Fruit fly (Drosophila melanogaster) whole organism, embryonic: ENCODE measurements around the gene CG33784.

Experiments used
- Antp ChIP-seq: fragments of 200-800 bp; sonication (Bioruptor generic); optimal IDR thresholded peaks from 3 replicates; lab custom pipeline; 2016; ENCODE audit warnings: missing biosample characterization, missing genetic modification characterization
- BtbVII ChIP-seq: fragments of 200-800 bp; sonication (Bioruptor generic); optimal IDR thresholded peaks from 3 replicates; lab custom pipeline; 2017; ENCODE audit warnings: missing biosample characterization, mild to moderate bottlenecking, missing genetic modification characterization
- CG10366 ChIP-seq: fragments of 200-800 bp; sonication (Bioruptor generic); IDR thresholded peaks from 2 replicates; pipeline ENCODE4 v1.3.6; 2022; ENCODE audit warnings: missing biosample characterization, missing genetic modification characterization
- CG11456 ChIP-seq: fragments of 200-800 bp; sonication (Bioruptor generic); IDR thresholded peaks from 3 replicates; pipeline ENCODE4 v1.3.6; 2022; ENCODE audit warnings: missing biosample characterization, missing genetic modification characterization
- CG11695 ChIP-seq: fragments of 200-800 bp; sonication (Bioruptor generic); IDR thresholded peaks from 3 replicates; pipeline ENCODE4 v1.3.6; 2022; ENCODE audit warnings: missing biosample characterization, missing genetic modification characterization
- CG12071 ChIP-seq: fragments of 200-800 bp; sonication (Bioruptor generic); optimal IDR thresholded peaks from 3 replicates; lab custom pipeline; 2018; ENCODE audit warnings: missing biosample characterization, mild to moderate bottlenecking, missing genetic modification characterization
- CG12659 ChIP-seq: fragments of 200-800 bp; sonication (Bioruptor generic); optimal IDR thresholded peaks from 3 replicates; lab custom pipeline; 2017; ENCODE audit warnings: mild to moderate bottlenecking, missing biosample characterization, missing genetic modification reagents, missing genetic modification characterization
- CG14014 ChIP-seq: fragments of 200-800 bp; sonication (Bioruptor generic); IDR thresholded peaks from 2 replicates; pipeline ENCODE4 v1.3.6; 2022; ENCODE audit warnings: missing biosample characterization, missing genetic modification characterization
- CG16863 ChIP-seq: fragments of 200-800 bp; sonication (Bioruptor generic); optimal IDR thresholded peaks from 3 replicates; lab custom pipeline; 2016; ENCODE audit warnings: missing biosample characterization, missing genetic modification characterization
- CG17385 ChIP-seq: fragments of 200-800 bp; sonication (Bioruptor generic); optimal IDR thresholded peaks from 3 replicates; lab custom pipeline; 2018; ENCODE audit warnings: missing biosample characterization, mild to moderate bottlenecking, missing genetic modification characterization
- CG1792 ChIP-seq: fragments of 200-800 bp; sonication (Bioruptor generic); optimal IDR thresholded peaks from 2 replicates; lab custom pipeline; 2016; ENCODE audit warnings: missing biosample characterization, missing genetic modification characterization
- CG18599 ChIP-seq: fragments of 200-800 bp; sonication (Bioruptor generic); optimal IDR thresholded peaks from 3 replicates; lab custom pipeline; 2017; ENCODE audit warnings: missing biosample characterization, missing genetic modification characterization, mild to moderate bottlenecking, moderate library complexity, missing genetic modification reagents
- CG2120 ChIP-seq: fragments of 200-800 bp; sonication (Bioruptor generic); optimal IDR thresholded peaks from 3 replicates; lab custom pipeline; 2016; ENCODE audit warnings: missing biosample characterization, missing genetic modification characterization
- CG30403 ChIP-seq: fragments of 200-800 bp; sonication (Bioruptor generic); optimal IDR thresholded peaks from 3 replicates; lab custom pipeline; 2016; ENCODE audit warnings: missing biosample characterization, missing genetic modification characterization
- CG33557 ChIP-seq: fragments of 200-800 bp; sonication (Bioruptor generic); optimal IDR thresholded peaks from 2 replicates; lab custom pipeline; 2019; ENCODE audit warnings: missing biosample characterization, mild to moderate bottlenecking, missing genetic modification characterization, moderate library complexity
- CG3847 ChIP-seq: fragments of 200-800 bp; sonication (Bioruptor generic); IDR thresholded peaks from 2 replicates; pipeline ENCODE4 v1.3.6; 2022; ENCODE audit warnings: missing biosample characterization, missing genetic modification characterization
- CG6272 ChIP-seq: fragments of 200-800 bp; sonication (Bioruptor generic); IDR thresholded peaks from 2 replicates; pipeline ENCODE4 v1.3.6; 2022; ENCODE audit warnings: missing biosample characterization, missing genetic modification characterization
- CG9215 ChIP-seq: fragments of 200-800 bp; sonication (Bioruptor generic); IDR thresholded peaks from 2 replicates; pipeline ENCODE4 v1.3.6; 2022; ENCODE audit warnings: missing biosample characterization, missing genetic modification characterization
- CrebB ChIP-seq: fragments of 200-800 bp; sonication (Bioruptor generic); optimal IDR thresholded peaks from 3 replicates; lab custom pipeline; 2018; ENCODE audit warnings: missing biosample characterization, mild to moderate bottlenecking, missing genetic modification characterization
- D19B ChIP-seq: fragments of 200-800 bp; sonication (Bioruptor generic); optimal IDR thresholded peaks from 2 replicates; lab custom pipeline; 2017; ENCODE audit warnings: missing biosample characterization, mild to moderate bottlenecking, missing genetic modification characterization
- Dad ChIP-seq: fragments of 200-800 bp; sonication (Bioruptor generic); optimal IDR thresholded peaks from 3 replicates; lab custom pipeline; 2016; ENCODE audit warnings: missing biosample characterization, missing genetic modification characterization
- Dek ChIP-seq: fragments of 200-800 bp; sonication (Bioruptor generic); optimal IDR thresholded peaks from 3 replicates; lab custom pipeline; 2019; ENCODE audit warnings: missing biosample characterization, mild to moderate bottlenecking, missing genetic modification characterization, moderate library complexity
- ERR ChIP-seq: fragments of 200-800 bp; sonication (Bioruptor generic); optimal IDR thresholded peaks from 2 replicates; lab custom pipeline; 2016; ENCODE audit warnings: missing biosample characterization, missing genetic modification characterization
- Hand ChIP-seq: fragments of 200-800 bp; sonication (Bioruptor generic); optimal IDR thresholded peaks from 2 replicates; lab custom pipeline; 2017; ENCODE audit warnings: mild to moderate bottlenecking, missing biosample characterization, missing genetic modification reagents, missing genetic modification characterization
- Hsf ChIP-seq: fragments of 200-800 bp; sonication (Bioruptor generic); optimal IDR thresholded peaks from 3 replicates; lab custom pipeline; 2016; ENCODE audit warnings: missing biosample characterization, missing genetic modification characterization
- Med ChIP-seq: fragments of 200-800 bp; sonication (Bioruptor generic); peaks from one replicate; lab custom pipeline; 2016; ENCODE audit warnings: missing biosample characterization, missing genetic modification characterization, mild to moderate bottlenecking, inconsistent platforms, moderate library complexity
- Mrtf ChIP-seq: fragments of 200-800 bp; sonication (Bioruptor generic); IDR thresholded peaks from 3 replicates; pipeline ENCODE4 v1.3.6; 2022; ENCODE audit warnings: missing biosample characterization, missing genetic modification characterization
- Myb ChIP-seq: fragments of 200-800 bp; sonication (Bioruptor generic); optimal IDR thresholded peaks from 2 replicates; lab custom pipeline; 2016; ENCODE audit warnings: missing biosample characterization, missing genetic modification characterization
- NFAT ChIP-seq: fragments of 200-800 bp; sonication (Bioruptor generic); IDR thresholded peaks from 2 replicates; pipeline ENCODE4 v1.3.6; 2022; ENCODE audit warnings: missing biosample characterization, missing genetic modification characterization
- NfI ChIP-seq: fragments of 200-800 bp; sonication (Bioruptor generic); optimal IDR thresholded peaks from 3 replicates; lab custom pipeline; 2018; ENCODE audit warnings: missing biosample characterization, mild to moderate bottlenecking, missing genetic modification characterization, moderate library complexity
- Optix ChIP-seq: fragments of 200-800 bp; sonication (Bioruptor generic); IDR thresholded peaks from 3 replicates; pipeline ENCODE4 v1.3.6; 2022; ENCODE audit warnings: missing biosample characterization, missing genetic modification characterization
- YL-1 ChIP-seq: fragments of 200-800 bp; sonication (Bioruptor generic); optimal IDR thresholded peaks from 3 replicates; lab custom pipeline; 2017; ENCODE audit warnings: missing biosample characterization, mild to moderate bottlenecking, missing genetic modification characterization
- bcd ChIP-seq: fragments of 200-800 bp; sonication (Bioruptor generic); optimal IDR thresholded peaks from 2 replicates; lab custom pipeline; 2017; ENCODE audit warnings: missing biosample characterization, mild to moderate bottlenecking, missing genetic modification characterization
- cwo ChIP-seq: fragments of 200-800 bp; sonication (Bioruptor generic); optimal IDR thresholded peaks from 3 replicates; lab custom pipeline; 2017; ENCODE audit warnings: missing biosample characterization, missing genetic modification characterization, mild to moderate bottlenecking, moderate library complexity, missing genetic modification reagents
- dimm ChIP-seq: fragments of 200-800 bp; sonication (Bioruptor generic); IDR thresholded peaks from 2 replicates; pipeline ENCODE4 v1.3.6; 2022; ENCODE audit warnings: missing biosample characterization, missing genetic modification characterization
- jing ChIP-seq: fragments of 200-800 bp; sonication (Bioruptor generic); optimal IDR thresholded peaks from 2 replicates; lab custom pipeline; 2018; ENCODE audit warnings: missing biosample characterization, mild to moderate bottlenecking, missing genetic modification characterization
- jumu ChIP-seq: fragments of 200-800 bp; sonication (Bioruptor generic); optimal IDR thresholded peaks from 3 replicates; lab custom pipeline; 2016; ENCODE audit warnings: missing biosample characterization, missing genetic modification characterization
- knrl ChIP-seq: fragments of 200-800 bp; sonication (Bioruptor generic); IDR thresholded peaks from 3 replicates; pipeline ENCODE4 v1.3.6; 2022; ENCODE audit warnings: missing biosample characterization, missing genetic modification characterization; ENCODE audit not compliant: partially characterized antibody
- otp ChIP-seq: fragments of 200-800 bp; sonication (Bioruptor generic); IDR thresholded peaks from 3 replicates; pipeline ENCODE4, ENCODE4 v1.3.6; 2022; ENCODE audit warnings: missing biosample characterization, missing genetic modification characterization
- pan ChIP-seq, 4 experiments: fragments of >200 bp in 3 of 4; fragments of 200-800 bp in 1 of 4; sonication (Bioruptor generic) in 1 of 4; optimal IDR thresholded peaks in 3 of 4; IDR thresholded peaks in 1 of 4; 2 replicates each; pipeline versions ENCODE4 v1.3.6 to Lab custom; 2017 to 2022; ENCODE audit warnings: missing biosample characterization in 2 of 4, missing genetic modification characterization in 2 of 4, mixed read lengths in 1 of 4
- pb ChIP-seq: fragments of 200-800 bp; sonication (Bioruptor generic); optimal IDR thresholded peaks from 3 replicates; lab custom pipeline; 2016; ENCODE audit warnings: missing biosample characterization, missing genetic modification characterization
- pnt ChIP-seq: fragments of 200-800 bp; sonication (Bioruptor generic); optimal IDR thresholded peaks from 3 replicates; lab custom pipeline; 2016; ENCODE audit warnings: missing biosample characterization, missing genetic modification characterization
- prd ChIP-seq, 3 experiments: fragments of >200 bp in 2 of 3; fragments of 200-800 bp in 1 of 3; sonication (Bioruptor generic) in 1 of 3; optimal IDR thresholded peaks in 2 of 3; IDR thresholded peaks in 1 of 3; 2 replicates in 2 of 3; 3 replicates in 1 of 3; pipeline versions ENCODE4 v1.3.6 to Lab custom; 2017 to 2022; ENCODE audit warnings: missing biosample characterization in 1 of 3, missing genetic modification characterization in 1 of 3
- repo ChIP-seq: fragments of 200-800 bp; sonication (Bioruptor generic); optimal IDR thresholded peaks from 2 replicates; lab custom pipeline; 2016; ENCODE audit warnings: missing biosample characterization, missing genetic modification characterization
- ro ChIP-seq: fragments of 200-800 bp; sonication (Bioruptor generic); IDR thresholded peaks from 2 replicates; pipeline ENCODE4 v1.3.6; 2022; ENCODE audit warnings: missing biosample characterization, missing genetic modification characterization
- run ChIP-seq: fragments of 200-800 bp; sonication (Bioruptor generic); optimal IDR thresholded peaks from 3 replicates; lab custom pipeline; 2018; ENCODE audit warnings: missing biosample characterization, mild to moderate bottlenecking, missing genetic modification characterization
- sisA ChIP-seq: fragments of 200-800 bp; sonication (Bioruptor generic); IDR thresholded peaks from 2 replicates; pipeline ENCODE4 v1.3.6; 2022; ENCODE audit warnings: missing biosample characterization, missing genetic modification characterization
- zfh2 ChIP-seq: fragments of 200-800 bp; sonication (Bioruptor generic); optimal IDR thresholded peaks from 2 replicates; lab custom pipeline; 2016; ENCODE audit warnings: missing biosample characterization, missing genetic modification characterization

Gene CG33784

dm6 chr3R:10024032-10024712 lies 43.5 kb upstream of the CG33784 start (continued):
- no peak for TF ChIP-seq CrebB (tag; lab: Kevin White, UChicago)
- peak; percentile 87 for TF ChIP-seq CG18599 (GFP tag; lab: Kevin White, UChicago)
- peak; percentile 72 for TF ChIP-seq Hand (GFP tag; lab: Kevin White, UChicago)
- TF ChIP-seq pb (GFP tag; lab: Kevin White, UChicago): peak; percentile 25
- no peak for TF ChIP-seq NfI
- peak; percentile 54 for TF ChIP-seq NFAT (GFP tag; lab: Robert Waterston, UW)
- TF ChIP-seq jing (GFP tag; lab: Kevin White, UChicago): no peak
- peak; percentile 41; the same call in 1 of the 3 replicates for TF ChIP-seq CG11695 (GFP tag; lab: Robert Waterston, UW)
- peak; percentile 32 for TF ChIP-seq Antp (GFP tag; lab: Kevin White, UChicago)
- TF ChIP-seq BtbVII (GFP tag; lab: Kevin White, UChicago): peak; percentile 46
- TF ChIP-seq CG3847 (GFP tag; lab: Robert Waterston, UW): peak; percentile 39; the same call in 1 of the 2 replicates
- TF ChIP-seq knrl (GFP tag; lab: Robert Waterston, UW): no peak
- peak; percentile 26 for TF ChIP-seq repo
- 0 out of 2 replicates have a peak, but pooled peaks have one; percentile 10 for TF ChIP-seq CG10366 (GFP tag; lab: Robert Waterston, UW)
- TF ChIP-seq D19B (GFP tag; lab: Kevin White, UChicago): peak; percentile 4
- TF ChIP-seq Hsf (GFP tag; lab: Kevin White, UChicago): peak; percentile 2
- 0 out of 2 replicates have a peak, but pooled peaks have one; percentile 31 for TF ChIP-seq sisA (GFP tag; lab: Robert Waterston, UW)
- TF ChIP-seq CG2120: peak; percentile 80
- peak; percentile 34 for TF ChIP-seq CG12659 (GFP tag; lab: Kevin White, UChicago)
- no peak for TF ChIP-seq pan (optimal IDR thresholded peaks at IDR 0.05; lab: Kevin White, UChicago)
- peak in 1 of 2 experiments; percentile 54 for TF ChIP-seq pan (GFP tag; optimal IDR thresholded peaks at IDR 0.05 in 1 of 2, IDR thresholded peaks at IDR 0.05 in 1 of 2)
- no peak for TF ChIP-seq ro
- peak; percentile 57; the same call in 1 of the 3 replicates for TF ChIP-seq CG11456 (GFP tag; lab: Robert Waterston, UW)
- no peak for TF ChIP-seq CG33557 (GFP tag; lab: Kevin White, UChicago)
- no peak for TF ChIP-seq prd (optimal IDR thresholded peaks at IDR 0.05; lab: Kevin White, UChicago)
- TF ChIP-seq prd (GFP tag; IDR thresholded peaks at IDR 0.05; lab: Robert Waterston, UW): 0 out of 3 replicates have a peak, but pooled peaks have one; percentile 16
- peak; percentile 5 for TF ChIP-seq pnt
- peak; percentile 23 for TF ChIP-seq Myb (GFP tag; lab: Kevin White, UChicago)
- TF ChIP-seq CG17385: no peak
- TF ChIP-seq cwo (GFP tag; lab: Kevin White, UChicago): peak; percentile 37
- TF ChIP-seq CG1792: peak; percentile 20
- peak; percentile 12 for TF ChIP-seq CG30403 (GFP tag; lab: Kevin White, UChicago)
- TF ChIP-seq Optix (GFP tag; lab: Robert Waterston, UW): peak; percentile 41; the same call in 1 of the 3 replicates
- no peak for TF ChIP-seq dimm (GFP tag; lab: Robert Waterston, UW)
- TF ChIP-seq run: peak; percentile 1
- peak; percentile 31 for TF ChIP-seq zfh2
- TF ChIP-seq Dek: peak; percentile 40
- 0 out of 2 replicates have a peak, but pooled peaks have one; percentile 9 for TF ChIP-seq CG6272 (GFP tag; lab: Robert Waterston, UW)
- peak; percentile 4 for TF ChIP-seq CG16863
- TF ChIP-seq CG14014: peak; percentile 63
- peak; percentile 93 for TF ChIP-seq Med (GFP tag; lab: Kevin White, UChicago)
- TF ChIP-seq bcd (GFP tag; lab: Kevin White, UChicago): peak; percentile 14
- peak; percentile 4 for TF ChIP-seq ERR (GFP tag; lab: Kevin White, UChicago)
- TF ChIP-seq CG9215 (GFP tag; lab: Robert Waterston, UW): 0 out of 2 replicates have a peak, but pooled peaks have one; percentile 22
- 0 out of 3 replicates have a peak, but pooled peaks have one; percentile 21 for TF ChIP-seq otp (GFP tag; lab: Robert Waterston, UW)
- peak; percentile 62 for TF ChIP-seq CG12071 (GFP tag; lab: Kevin White, UChicago)
- peak; percentile 24 for TF ChIP-seq jumu
- no peak for TF ChIP-seq YL-1 (GFP tag; lab: Kevin White, UChicago)
- peak; percentile 9 for TF ChIP-seq Dad (GFP tag; lab: Kevin White, UChicago)
- TF ChIP-seq Mrtf (GFP tag; lab: Robert Waterston, UW): peak; percentile 46; the same call in 1 of the 3 replicates
